Fruit fly (Drosophila melanogaster): ENCODE data around the gene CG7714.

CG7714 gene

dm6 chr3R:18703514-18703913 lies 22.7 kb downstream of the CG7714 start:
- TF ChIP-seq CG31627 (GFP tag; optimal IDR thresholded peaks at IDR 0.05) (no peak), CG6808 (GFP tag; optimal IDR thresholded peaks at IDR 0.05) (no peak), CG4318 (GFP tag; optimal IDR thresholded peaks at IDR 0.05) (no peak), CG10631 (GFP tag; optimal IDR thresholded peaks at IDR 0.05) (no peak)

DNA sequence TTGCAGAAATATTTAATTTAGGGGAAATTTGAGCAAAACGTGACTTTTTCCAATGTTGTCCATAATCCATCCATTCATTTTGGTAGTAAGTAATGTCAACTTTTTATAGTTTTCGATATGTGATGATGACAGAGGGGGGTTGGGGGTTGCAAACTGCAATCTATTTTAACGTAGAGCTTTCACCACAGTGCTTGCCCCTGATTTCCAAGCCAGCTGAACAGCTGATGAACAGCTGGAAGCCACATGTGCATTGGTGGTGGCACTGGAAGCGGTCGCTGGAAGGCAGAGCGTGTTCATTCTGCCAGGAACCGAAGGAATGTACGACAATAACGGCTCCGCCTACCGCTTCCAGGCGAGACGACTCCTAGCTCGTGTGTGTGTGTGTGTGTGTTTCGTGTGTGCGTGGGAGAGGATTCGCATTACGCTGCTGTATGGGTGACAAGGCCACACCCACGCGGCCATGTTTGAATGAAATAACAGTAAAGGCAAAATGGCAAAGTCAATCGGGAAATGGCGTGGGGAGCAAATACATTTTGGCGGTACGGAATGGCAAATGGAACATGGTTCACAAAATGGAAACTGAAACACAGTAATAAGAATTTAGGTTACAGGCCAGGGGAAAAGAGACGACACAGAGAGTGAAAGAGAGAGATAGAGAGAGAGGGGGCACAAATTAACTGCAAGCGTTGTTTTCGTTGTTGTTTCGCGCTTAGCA lies 27.2 kb downstream of the CG7714 start:
- TF ChIP-seq vri (GFP tag; optimal IDR thresholded peaks at IDR 0.05) = no peak
- TF ChIP-seq CG10631 (GFP tag; optimal IDR thresholded peaks at IDR 0.05) = no peak

- no peak for TF ChIP-seq vri (GFP tag; optimal IDR thresholded peaks at IDR 0.05)
- no peak for TF ChIP-seq esn (GFP tag; optimal IDR thresholded peaks at IDR 0.05)
- TF ChIP-seq CG3032 (tag; optimal IDR thresholded peaks at IDR 0.05) = no peak
- no peak for TF ChIP-seq CG11762 (GFP tag; optimal IDR thresholded peaks at IDR 0.05; ENCODE audit: insufficient read depth)
- no peak for TF ChIP-seq Blimp-1 (GFP tag; optimal IDR thresholded peaks at IDR 0.05)
- no peak for TF ChIP-seq acj6 (GFP tag; optimal IDR thresholded peaks at IDR 0.05)
- TF ChIP-seq CG6792 (GFP tag; optimal IDR thresholded peaks at IDR 0.05) = no peak
- TF ChIP-seq lz (GFP tag; optimal IDR thresholded peaks at IDR 0.05) = no peak
- TF ChIP-seq CG8319 (GFP tag; optimal IDR thresholded peaks at IDR 0.05) = no peak
- no peak for TF ChIP-seq fkh (GFP tag; optimal IDR thresholded peaks at IDR 0.05)
- no peak for TF ChIP-seq CG31627 (GFP tag; optimal IDR thresholded peaks at IDR 0.05)
- TF ChIP-seq dsx (GFP tag; optimal IDR thresholded peaks at IDR 0.05; ENCODE audit: poor library complexity, severe bottlenecking) = no peak
- TF ChIP-seq CG16779 (tag; optimal IDR thresholded peaks at IDR 0.05) = no peak
- no peak for TF ChIP-seq CG1621 (tag; optimal IDR thresholded peaks at IDR 0.05)
- no peak for TF ChIP-seq achi (GFP tag; optimal IDR thresholded peaks at IDR 0.05)
- TF ChIP-seq CG32006 (GFP tag; optimal IDR thresholded peaks at IDR 0.05) = no peak
- no peak for TF ChIP-seq Lpt (GFP tag; optimal IDR thresholded peaks at IDR 0.05)
- no peak for TF ChIP-seq CG15336 (GFP tag; IDR thresholded peaks at IDR 0.05)
These were observed 31.3 kb downstream of the CG7714 start, which contains the start of gene CG34282 for dm6 chr3R:18694952-18695351. CG34282 (plus strand) TSS chr3R:18695252.

DNA sequence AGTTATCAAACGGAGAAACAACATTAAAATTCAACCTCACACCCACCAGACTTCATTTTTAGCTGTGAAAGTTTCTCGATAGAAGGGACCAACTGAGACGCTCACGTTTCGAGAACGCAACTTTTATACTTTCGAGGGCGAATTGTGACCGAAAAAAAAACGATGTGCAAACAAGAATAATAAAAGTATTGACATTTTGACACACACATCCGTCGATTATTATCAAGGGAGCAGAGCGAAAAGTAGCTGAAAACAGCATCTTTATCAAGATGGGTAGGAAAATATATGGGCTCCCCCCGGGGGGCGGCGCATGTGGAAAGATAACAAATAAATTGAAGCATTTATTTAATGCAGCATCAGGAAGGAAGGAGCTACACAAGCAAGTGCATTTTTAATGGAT lies 32.6 kb downstream of the CG7714 start, which contains the start of gene CG14300:
TSS of gene CG14300 (minus strand) at position 101 of the 400 bp plus-strand sequence.
- no peak for TF ChIP-seq vri (GFP tag; optimal IDR thresholded peaks at IDR 0.05)
- no peak for TF ChIP-seq CG3919 (GFP tag; optimal IDR thresholded peaks at IDR 0.05)
- no peak for TF ChIP-seq pdm3 (GFP tag; optimal IDR thresholded peaks at IDR 0.05)
- TF ChIP-seq Hr4 (GFP tag; optimal IDR thresholded peaks at IDR 0.05) = no peak
- TF ChIP-seq OdsH (GFP tag; optimal IDR thresholded peaks at IDR 0.05) = no peak
- no peak for TF ChIP-seq CG6163 (GFP tag; IDR thresholded peaks at IDR 0.05)
- TF ChIP-seq CG11294 (GFP tag; IDR thresholded peaks at IDR 0.05) = no peak
- no peak for TF ChIP-seq CG32006 (GFP tag; optimal IDR thresholded peaks at IDR 0.05)

- no peak for TF ChIP-seq topi (GFP tag; optimal IDR thresholded peaks at IDR 0.05)
- TF ChIP-seq achi (GFP tag; optimal IDR thresholded peaks at IDR 0.05) = no peak
- no peak for TF ChIP-seq Hr38 (GFP tag; optimal IDR thresholded peaks at IDR 0.05)
- no peak for TF ChIP-seq CG8119 (GFP tag; IDR thresholded peaks at IDR 0.05)
- TF ChIP-seq CG6276 (GFP tag; optimal IDR thresholded peaks at IDR 0.05) = no peak
- TF ChIP-seq CG6854 (GFP tag; optimal IDR thresholded peaks at IDR 0.05) = no peak
- TF ChIP-seq pdm3 (GFP tag; optimal IDR thresholded peaks at IDR 0.05) = no peak
- no peak for TF ChIP-seq Gug (GFP tag; IDR thresholded peaks at IDR 0.05)
- TF ChIP-seq CG3919 (GFP tag; optimal IDR thresholded peaks at IDR 0.05) = no peak
- TF ChIP-seq Ets21C (GFP tag; optimal IDR thresholded peaks at IDR 0.05) = no peak
- no peak for TF ChIP-seq svp (GFP tag)
- TF ChIP-seq Met (GFP tag; optimal IDR thresholded peaks at IDR 0.05) = no peak
- TF ChIP-seq ss (GFP tag; optimal IDR thresholded peaks at IDR 0.05) = no peak
- TF ChIP-seq CG10669 (GFP tag; optimal IDR thresholded peaks at IDR 0.05) = no peak
- no peak for TF ChIP-seq Smox (GFP tag; optimal IDR thresholded peaks at IDR 0.05)
- TF ChIP-seq Eip78C (GFP tag) = no peak
- no peak for TF ChIP-seq Ets96B (tag; optimal IDR thresholded peaks at IDR 0.05)
These were observed 33.6 kb downstream of the CG7714 start, which contains the start of gene Muc91C for dm6 chr3R:18692619-18693018. Muc91C (minus strand) TSS chr3R:18692719.

All from whole organism, prepupa.